Worm (Caenorhabditis elegans) whole organism, L4 larva: ENCODE data around the gene ttc-4.

Experiments used
- F49E8.2 ChIP-seq: sonication (generic microtip); optimal IDR thresholded peaks from 2 replicates; lab custom pipeline; 2016; ENCODE audit warnings: missing compliant biosample characterization, mild to moderate bottlenecking, missing genetic modification characterization, borderline replicate concordance
- Y105C5A.15 ChIP-seq: fragments of 200-800 bp; sonication (Bioruptor generic); IDR thresholded peaks from 2 replicates; pipeline ENCODE4 v1.3.6; 2022; ENCODE audit warnings: missing genetic modification characterization, missing compliant biosample characterization
- Y75B8A.6 ChIP-seq: fragments of 200-800 bp; sonication (Bioruptor generic); IDR thresholded peaks from 2 replicates; pipeline ENCODE4 v1.3.6; 2022; ENCODE audit warnings: missing genetic modification reagents, missing genetic modification characterization, missing compliant biosample characterization
- ZK337.2 ChIP-seq: fragments of 200-800 bp; sonication (Bioruptor generic); IDR thresholded peaks from 2 replicates; pipeline ENCODE4 v1.3.6; 2022; ENCODE audit warnings: missing genetic modification reagents, missing genetic modification characterization, missing compliant biosample characterization
- ZK546.5 ChIP-seq, 2 experiments: sonication (generic microtip); optimal IDR thresholded peaks; 2 replicates each; lab custom pipeline; 2017; ENCODE audit warnings: missing biosample characterization in 2 of 2, missing genetic modification characterization in 2 of 2
- ama-1 ChIP-seq: fragments of 150-350 bp; optimal IDR thresholded peaks from 2 replicates; lab custom pipeline; 2014; ENCODE audit warnings: inconsistent platforms, mixed read lengths
- ceh-20 ChIP-seq: fragments of 200-800 bp; sonication (Bioruptor generic); IDR thresholded peaks from 2 replicates; pipeline ENCODE4 v1.3.6; 2022; ENCODE audit warnings: missing genetic modification reagents, missing genetic modification characterization, missing compliant biosample characterization
- ceh-28 ChIP-seq: fragments of 150-350 bp; optimal IDR thresholded peaks from 2 replicates; lab custom pipeline; 2014; ENCODE audit warnings: missing biosample characterization, missing genetic modification reagents, missing genetic modification characterization
- ceh-32 ChIP-seq: sonication (generic microtip); optimal IDR thresholded peaks from 2 replicates; lab custom pipeline; 2016; ENCODE audit warnings: mild to moderate bottlenecking, missing genetic modification characterization, missing compliant biosample characterization; ENCODE audit not compliant: poor library complexity
- ceh-44 ChIP-seq: fragments of 200-800 bp; sonication (Bioruptor generic); IDR thresholded peaks from 2 replicates; pipeline ENCODE4 v1.3.6; 2022; ENCODE audit warnings: missing genetic modification reagents, missing genetic modification characterization, missing compliant biosample characterization
- ceh-62 ChIP-seq: sonication (generic microtip); optimal IDR thresholded peaks from 2 replicates; lab custom pipeline; 2017; ENCODE audit warnings: missing biosample characterization, missing genetic modification characterization
- ceh-82 ChIP-seq: sonication (generic microtip); optimal IDR thresholded peaks from 2 replicates; lab custom pipeline; 2017; ENCODE audit warnings: missing biosample characterization, missing genetic modification characterization
- cey-2 ChIP-seq: sonication (generic microtip); optimal IDR thresholded peaks from 3 replicates; lab custom pipeline; 2017; ENCODE audit warnings: missing genetic modification characterization, mild to moderate bottlenecking, missing compliant biosample characterization, antibody characterized with exemption, borderline replicate concordance; ENCODE audit not compliant: insufficient read depth
- daf-12 ChIP-seq: fragments of 150-350 bp; optimal IDR thresholded peaks from 2 replicates; lab custom pipeline; 2014; ENCODE audit warnings: missing biosample characterization, missing genetic modification reagents, missing genetic modification characterization
- daf-19 ChIP-seq: fragments of 200-800 bp; sonication (Bioruptor generic); conservative IDR thresholded peaks from 2 replicates; pipeline ENCODE4 v1.3.6; 2022; ENCODE audit warnings: missing genetic modification characterization, missing compliant biosample characterization
- dmd-6 ChIP-seq: fragments of 200-800 bp; sonication (Bioruptor generic); IDR thresholded peaks from 2 replicates; pipeline ENCODE4 v1.3.6; 2022; ENCODE audit warnings: missing genetic modification reagents, missing genetic modification characterization, missing compliant biosample characterization
- dmd-8 ChIP-seq: fragments of 200-800 bp; sonication (Bioruptor generic); IDR thresholded peaks from 2 replicates; pipeline ENCODE4 v1.3.6; 2022; ENCODE audit warnings: missing genetic modification characterization, missing compliant biosample characterization
- duxl-1 ChIP-seq: sonication (generic microtip); optimal IDR thresholded peaks from 2 replicates; lab custom pipeline; 2016; ENCODE audit warnings: mild to moderate bottlenecking, missing genetic modification characterization, moderate library complexity, missing compliant biosample characterization; ENCODE audit not compliant: poor library complexity
- fkh-10 ChIP-seq: fragments of 150-350 bp; optimal IDR thresholded peaks from 2 replicates; lab custom pipeline; 2014; ENCODE audit warnings: missing biosample characterization, missing genetic modification reagents, missing genetic modification characterization
- gei-8 ChIP-seq: fragments of 200-800 bp; sonication (Bioruptor generic); optimal IDR thresholded peaks from 2 replicates; lab custom pipeline; 2018; ENCODE audit warnings: mild to moderate bottlenecking, missing genetic modification characterization, missing compliant biosample characterization
- hmg-1.1 ChIP-seq: fragments of 200-800 bp; sonication (Bioruptor generic); IDR thresholded peaks from 2 replicates; pipeline ENCODE4 v1.3.6; 2022; ENCODE audit warnings: missing genetic modification reagents, missing genetic modification characterization, missing compliant biosample characterization
- lim-7 ChIP-seq: fragments of 200-800 bp; sonication (Bioruptor generic); IDR thresholded peaks from 2 replicates; pipeline ENCODE4 v1.3.6; 2022; ENCODE audit warnings: missing genetic modification characterization, missing compliant biosample characterization
- lin-29 ChIP-seq: fragments of 200-800 bp; sonication (Bioruptor generic); IDR thresholded peaks from 2 replicates; pipeline ENCODE4 v1.3.6; 2022; ENCODE audit warnings: missing genetic modification reagents, missing genetic modification characterization, missing compliant biosample characterization
- lir-3 ChIP-seq: sonication (generic microtip); optimal IDR thresholded peaks from 2 replicates; lab custom pipeline; 2016; ENCODE audit warnings: mild to moderate bottlenecking, missing genetic modification characterization, missing compliant biosample characterization
- lsy-2 ChIP-seq, 2 experiments: fragments of 150-350 bp in 1 of 2; sonication (generic microtip) in 1 of 2; optimal IDR thresholded peaks; 2 replicates each; lab custom pipeline; 2014 to 2017; ENCODE audit warnings: missing biosample characterization in 2 of 2, missing genetic modification characterization in 2 of 2
- madf-5 ChIP-seq, 2 experiments: fragments of 200-800 bp; sonication (Bioruptor generic); IDR thresholded peaks; 2 replicates each; pipeline ENCODE4 v1.3.6; 2022; ENCODE audit warnings: missing compliant biosample characterization in 2 of 2, missing genetic modification characterization in 2 of 2
- madf-9 ChIP-seq: fragments of 200-800 bp; sonication (Bioruptor generic); conservative IDR thresholded peaks from 2 replicates; pipeline ENCODE4 v1.3.6; 2022; ENCODE audit warnings: missing genetic modification reagents, missing genetic modification characterization, missing compliant biosample characterization
- mes-2 ChIP-seq: sonication (generic microtip); optimal IDR thresholded peaks from 2 replicates; lab custom pipeline; 2016; ENCODE audit warnings: missing genotype, mild to moderate bottlenecking, missing genetic modification characterization, missing compliant biosample characterization; ENCODE audit not compliant: poor library complexity, severe bottlenecking
- mxl-3 ChIP-seq: fragments of 200-800 bp; sonication (Bioruptor generic); optimal IDR thresholded peaks from 2 replicates; lab custom pipeline; 2018; ENCODE audit warnings: mild to moderate bottlenecking, missing genetic modification characterization, missing compliant biosample characterization
- nhr-102 ChIP-seq: sonication (generic microtip); optimal IDR thresholded peaks from 2 replicates; lab custom pipeline; 2016; ENCODE audit warnings: mild to moderate bottlenecking, missing genetic modification characterization, moderate library complexity, missing compliant biosample characterization
- nhr-111 ChIP-seq: fragments of 200-800 bp; sonication (Bioruptor generic); optimal IDR thresholded peaks from 2 replicates; lab custom pipeline; 2018; ENCODE audit warnings: mild to moderate bottlenecking, missing genetic modification characterization, missing compliant biosample characterization
- nhr-237 ChIP-seq: sonication (generic microtip); optimal IDR thresholded peaks from 2 replicates; lab custom pipeline; 2017; ENCODE audit warnings: missing biosample characterization, missing genetic modification characterization
- nhr-28 ChIP-seq: fragments of 150-350 bp; optimal IDR thresholded peaks from 2 replicates; lab custom pipeline; 2014; ENCODE audit warnings: missing biosample characterization, missing genetic modification characterization
- nhr-41 ChIP-seq: fragments of 200-800 bp; sonication (Bioruptor generic); IDR thresholded peaks from 2 replicates; pipeline ENCODE4 v1.3.6; 2022; ENCODE audit warnings: missing genetic modification reagents, missing genetic modification characterization, missing compliant biosample characterization
- nhr-6 ChIP-seq: fragments of 150-350 bp; optimal IDR thresholded peaks from 2 replicates; lab custom pipeline; 2014; ENCODE audit warnings: missing biosample characterization, missing genetic modification characterization
- nhr-76 ChIP-seq: fragments of 150-350 bp; optimal IDR thresholded peaks from 2 replicates; lab custom pipeline; 2014; ENCODE audit warnings: missing biosample characterization, missing genetic modification characterization
- pha-4 ChIP-seq, 2 experiments: fragments of 150-350 bp in 1 of 2; fragments of 200-800 bp in 1 of 2; sonication (Bioruptor generic) in 1 of 2; IDR thresholded peaks in 1 of 2; optimal IDR thresholded peaks in 1 of 2; 2 replicates each; pipeline versions ENCODE4 v1.3.6 to Lab custom; 2014 to 2022; ENCODE audit warnings: missing genetic modification characterization in 2 of 2, missing genetic modification reagents in 2 of 2, missing biosample characterization in 1 of 2, missing compliant biosample characterization in 1 of 2
- php-3 ChIP-seq: fragments of 200-800 bp; sonication (Bioruptor generic); IDR thresholded peaks from 2 replicates; pipeline ENCODE4 v1.3.6; 2022; ENCODE audit warnings: missing genetic modification reagents, missing genetic modification characterization, missing compliant biosample characterization
- pqm-1 ChIP-seq: sonication (generic microtip); optimal IDR thresholded peaks from 2 replicates; lab custom pipeline; 2017; ENCODE audit warnings: missing biosample characterization, missing genetic modification characterization
- rbr-2 ChIP-seq: sonication (generic microtip); optimal IDR thresholded peaks from 2 replicates; lab custom pipeline; 2016; ENCODE audit warnings: missing genotype, missing genetic modification characterization, missing compliant biosample characterization
- snpc-1.2 ChIP-seq: fragments of 200-800 bp; sonication (Bioruptor generic); IDR thresholded peaks from 2 replicates; pipeline ENCODE4 v1.3.6; 2022; ENCODE audit warnings: missing genetic modification reagents, missing genetic modification characterization, missing compliant biosample characterization
- spr-1 ChIP-seq: sonication (generic microtip); optimal IDR thresholded peaks from 2 replicates; lab custom pipeline; 2016; ENCODE audit warnings: mild to moderate bottlenecking, missing genetic modification characterization, missing compliant biosample characterization
- tra-1 ChIP-seq: fragments of 200-800 bp; sonication (Bioruptor generic); IDR thresholded peaks from 2 replicates; pipeline ENCODE4 v1.3.6; 2022; ENCODE audit warnings: missing genetic modification reagents, missing genetic modification characterization, missing compliant biosample characterization
- unc-130 ChIP-seq: sonication (generic microtip); optimal IDR thresholded peaks from 2 replicates; lab custom pipeline; 2016; ENCODE audit warnings: missing genetic modification reagents, missing genetic modification characterization, missing compliant biosample characterization
- unc-39 ChIP-seq: sonication (generic microtip); optimal IDR thresholded peaks from 2 replicates; lab custom pipeline; 2017; ENCODE audit warnings: missing biosample characterization, missing genetic modification characterization
- unc-62 ChIP-seq, 3 experiments: fragments of 150-350 bp in 1 of 3; sonication (generic microtip); optimal IDR thresholded peaks in 2 of 3; peaks in 1 of 3; 1 replicate in 1 of 3; 2 replicates in 2 of 3; lab custom pipeline; 2014 to 2017; ENCODE audit warnings: missing biosample characterization in 3 of 3, missing genetic modification characterization in 3 of 3, missing genetic modification reagents in 3 of 3, missing genotype in 1 of 3
- vab-7 ChIP-seq: fragments of 200-800 bp; sonication (Bioruptor generic); IDR thresholded peaks from 2 replicates; pipeline ENCODE4 v1.3.6; 2022; ENCODE audit warnings: missing genetic modification reagents, missing genetic modification characterization, missing compliant biosample characterization
- zfp-2 ChIP-seq: sonication (generic microtip); optimal IDR thresholded peaks from 2 replicates; lab custom pipeline; 2016; ENCODE audit warnings: mild to moderate bottlenecking, missing genetic modification characterization, missing compliant biosample characterization
- zfp-3 ChIP-seq: fragments of 200-800 bp; sonication (Bioruptor generic); conservative IDR thresholded peaks from 2 replicates; pipeline ENCODE4 v1.3.6; 2022; ENCODE audit warnings: missing genetic modification reagents, missing genetic modification characterization, missing compliant biosample characterization
- zip-2 ChIP-seq: fragments of 150-350 bp; optimal IDR thresholded peaks from 2 replicates; lab custom pipeline; 2014; ENCODE audit warnings: missing biosample characterization, missing genetic modification characterization

Gene ttc-4

DNA sequence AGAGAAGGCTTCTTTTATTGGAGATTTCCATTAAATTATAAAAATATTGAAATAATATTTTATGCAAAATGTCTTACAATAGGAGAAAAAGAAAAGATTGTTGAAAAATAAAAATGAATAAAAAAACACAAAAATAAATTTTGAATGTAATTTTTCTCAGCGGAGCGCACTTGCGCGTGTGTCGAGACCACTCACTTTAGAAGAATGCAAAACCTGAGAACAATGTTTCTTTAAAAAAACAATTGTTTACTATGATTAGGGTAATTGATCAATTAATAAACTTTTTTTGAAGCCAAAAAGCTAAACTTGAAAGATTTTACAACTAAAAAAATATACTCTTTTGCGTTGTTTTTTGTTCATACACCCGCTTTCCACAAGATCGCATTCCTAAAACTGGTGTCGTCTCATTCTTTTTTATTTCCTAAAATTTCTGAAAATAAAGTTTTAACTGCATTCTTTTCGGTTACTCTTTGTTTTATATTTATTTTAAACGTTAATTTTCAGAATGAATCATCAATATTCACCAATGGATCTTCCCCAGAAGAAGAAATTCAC is at the start of gene ttc-4:
TSS of gene ttc-4 (plus strand) at position 505 of the 555 bp plus-strand sequence.
- TF ChIP-seq pqm-1 (tag; lab: Kevin White, UChicago) (no peak), ZK546.5 (tag; optimal IDR thresholded peaks at IDR 0.05; lab: Kevin White, UChicago) (no peak), F49E8.2 (tag; lab: Kevin White, UChicago) (no peak), lsy-2 (tag; optimal IDR thresholded peaks at IDR 0.05; lab: Kevin White, UChicago) (peak in 1 of 2 experiments; percentile 64), spr-1 (tag; lab: Kevin White, UChicago) (no peak), hmg-1.1 (GFP tag; lab: Robert Waterston, UW) (no peak), unc-130 (GFP tag; lab: Kevin White, UChicago) (peak; percentile 64), cey-2 (tag; lab: Kevin White, UChicago) (no peak), nhr-237 (tag; lab: Kevin White, UChicago) (no peak), ceh-44 (GFP tag; lab: Robert Waterston, UW) (no peak), ceh-20 (GFP tag; lab: Robert Waterston, UW) (no peak), Y75B8A.6 (GFP tag; lab: Robert Waterston, UW) (no peak), ceh-32 (no peak), duxl-1 (tag; lab: Kevin White, UChicago) (no peak), unc-39 (no peak), ceh-82 (tag; lab: Kevin White, UChicago) (no peak), dmd-8 (GFP tag; lab: Robert Waterston, UW) (no peak), gei-8 (GFP tag; lab: Kevin White, UChicago) (no peak), ceh-28 (tag; lab: Kevin White, UChicago) (no peak), vab-7 (GFP tag; lab: Robert Waterston, UW) (no peak), lin-29 (GFP tag; lab: Robert Waterston, UW) (no peak), php-3 (GFP tag; lab: Robert Waterston, UW) (no peak), fkh-10 (no peak), nhr-76 (tag; lab: Kevin White, UChicago) (no peak), nhr-28 (tag; lab: Kevin White, UChicago) (peak; percentile 39), mes-2 (peak; percentile 77), snpc-1.2 (GFP tag; lab: Robert Waterston, UW) (no peak), nhr-111 (GFP tag; lab: Kevin White, UChicago) (no peak), nhr-102 (no peak), nhr-41 (GFP tag; lab: Robert Waterston, UW) (no peak), daf-12 (tag; lab: Kevin White, UChicago) (no peak), nhr-6 (no peak), tra-1 (GFP tag; lab: Robert Waterston, UW) (no peak), mxl-3 (GFP tag; lab: Kevin White, UChicago) (no peak), ZK337.2 (GFP tag; lab: Robert Waterston, UW) (no peak), madf-9 (GFP tag; lab: Robert Waterston, UW) (no peak), pha-4 (GFP tag; IDR thresholded peaks at IDR 0.05; lab: Robert Waterston, UW) (no peak), pha-4 (tag; optimal IDR thresholded peaks at IDR 0.05; lab: Kevin White, UChicago) (no peak), Y105C5A.15 (no peak), madf-5 (GFP tag; IDR thresholded peaks at IDR 0.05; lab: Robert Waterston, UW) (no peak), rbr-2 (peak; percentile 18), zfp-2 (tag; lab: Kevin White, UChicago) (no peak), lir-3 (tag; lab: Kevin White, UChicago) (no peak), zfp-3 (GFP tag; lab: Robert Waterston, UW) (no peak), ama-1 (no peak), dmd-6 (no peak), zip-2 (no peak), ceh-62 (tag; lab: Kevin White, UChicago) (no peak), daf-19 (GFP tag; lab: Robert Waterston, UW) (no peak), lim-7 (GFP tag; lab: Robert Waterston, UW) (no peak), unc-62 (GFP tag; optimal IDR thresholded peaks at IDR 0.05 in 1 of 2; lab: Kevin White, UChicago) (peak in 1 of 2 experiments; percentile 21), unc-62 (tag; optimal IDR thresholded peaks at IDR 0.05; lab: Kevin White, UChicago) (no peak)
